Worm (Caenorhabditis elegans): ENCODE measurements around the gene pei-2.

pei-2 gene

DNA sequence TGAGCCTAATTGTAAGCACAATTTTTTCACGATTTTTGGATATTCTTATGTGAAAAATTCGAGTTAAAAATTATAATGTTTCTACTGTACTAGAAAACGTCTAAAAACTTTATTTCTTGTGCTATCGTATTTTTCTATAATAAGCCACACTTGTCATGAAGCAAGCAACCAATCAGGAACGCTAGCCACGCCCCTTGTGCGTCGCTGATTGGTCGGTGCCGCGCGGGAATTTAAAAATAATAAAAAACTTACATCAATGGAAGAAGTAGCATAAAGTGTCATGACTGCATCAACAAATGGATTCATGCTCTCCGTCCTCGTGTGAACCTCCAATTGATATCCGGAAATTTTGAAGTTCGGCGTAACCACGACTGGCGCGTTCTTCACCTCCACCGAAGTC lies 24.0 kb upstream of the pei-2 start:
- TF ChIP-seq ztf-23 (GFP tag; IDR thresholded peaks at IDR 0.05) (no peak), tab-1 (GFP tag; IDR thresholded peaks at IDR 0.05) (no peak), ref-1 (GFP tag; conservative IDR thresholded peaks at IDR 0.05) (no peak), ztf-29 (GFP tag; IDR thresholded peaks at IDR 0.05) (no peak), flt-1 (GFP tag; IDR thresholded peaks at IDR 0.05) (no peak), klf-2 (GFP tag; conservative IDR thresholded peaks at IDR 0.05) (no peak), T22C8.4 (GFP tag; IDR thresholded peaks at IDR 0.05) (no peak), med-1 (GFP tag; optimal IDR thresholded peaks at IDR 0.05; ENCODE audit: insufficient read depth) (no peak), cog-1 (tag; optimal IDR thresholded peaks at IDR 0.05) (no peak)

DNA sequence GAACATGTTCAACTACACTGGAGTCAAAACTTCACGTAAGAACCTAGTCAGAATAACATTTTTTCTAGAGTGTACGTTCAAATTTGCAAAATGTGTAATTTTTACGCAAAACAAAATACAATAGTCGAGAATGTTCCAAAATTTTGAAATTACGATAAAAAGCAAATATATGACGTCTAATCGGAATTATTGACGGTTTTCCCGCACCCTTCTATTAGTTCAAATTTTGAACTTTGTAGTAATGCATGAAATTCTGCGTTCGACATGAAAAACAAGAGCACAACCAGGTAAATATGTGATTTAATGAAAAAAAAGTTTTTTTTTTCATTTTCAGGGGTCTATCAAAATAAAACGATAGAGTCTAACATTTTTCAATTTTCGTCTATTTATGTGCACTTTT lies 14.8 kb upstream of the pei-2 start:
- TF ChIP-seq ztf-29 (GFP tag; IDR thresholded peaks at IDR 0.05) = no peak
- TF ChIP-seq tab-1 (GFP tag; IDR thresholded peaks at IDR 0.05) = no peak
- no peak for TF ChIP-seq klf-2 (GFP tag; conservative IDR thresholded peaks at IDR 0.05)
- TF ChIP-seq med-1 (GFP tag; optimal IDR thresholded peaks at IDR 0.05; ENCODE audit: insufficient read depth) = no peak
- TF ChIP-seq cog-1 (tag; optimal IDR thresholded peaks at IDR 0.05) = no peak
- TF ChIP-seq flt-1 (GFP tag; IDR thresholded peaks at IDR 0.05) = no peak
- TF ChIP-seq T22C8.4 (GFP tag; IDR thresholded peaks at IDR 0.05) = no peak

DNA sequence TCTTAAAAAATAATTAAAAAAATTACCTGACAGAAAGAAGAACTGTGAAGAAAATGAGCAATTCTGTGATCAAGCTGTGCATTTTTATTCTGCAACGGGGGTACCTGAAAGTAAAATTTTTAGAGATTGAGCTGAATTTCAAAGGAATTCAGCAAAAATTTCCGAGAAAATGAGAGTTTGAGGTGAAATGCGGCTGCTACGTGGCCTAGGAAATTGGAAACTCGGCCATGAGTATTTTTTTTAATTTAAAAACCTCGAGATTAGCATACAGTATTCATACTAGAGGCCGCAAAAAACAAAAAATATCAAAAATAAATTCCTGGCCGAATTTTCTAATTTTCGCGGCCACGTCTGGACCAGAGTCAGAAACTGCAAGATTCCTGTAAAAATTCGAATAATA lies 10.0 kb upstream of the pei-2 start, which contains the start of gene flp-34:
Gene flp-34, minus strand, starts transcription at position 101 of the 400 bp plus-strand sequence.
- TF ChIP-seq cog-1 (tag; optimal IDR thresholded peaks at IDR 0.05) (no peak), med-1 (GFP tag; optimal IDR thresholded peaks at IDR 0.05; ENCODE audit: insufficient read depth) (no peak), flt-1 (GFP tag; IDR thresholded peaks at IDR 0.05) (no peak), ref-1 (GFP tag; conservative IDR thresholded peaks at IDR 0.05) (no peak)

DNA sequence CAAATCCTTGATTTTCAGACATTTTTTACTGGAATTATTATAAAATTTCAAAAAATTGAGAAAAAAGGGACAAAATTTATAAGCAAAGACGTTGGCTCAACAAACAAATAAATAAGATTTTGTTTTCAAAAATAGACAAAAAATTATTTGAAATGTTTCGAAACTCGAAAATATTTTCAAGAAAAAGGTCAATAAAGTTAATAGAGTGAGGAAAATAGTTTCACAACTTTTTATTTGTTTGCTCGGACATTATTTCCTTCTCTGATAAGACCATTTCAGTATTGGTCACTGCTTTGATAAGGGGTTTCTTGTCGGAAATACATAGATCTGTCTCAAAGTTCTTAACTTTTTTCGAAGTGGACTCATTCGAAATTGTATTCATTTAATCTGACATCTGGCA lies 3.8 kb upstream of the pei-2 start, which contains the start of gene R09A1.3:
Gene R09A1.3, minus strand, starts transcription at position 31 of the 400 bp plus-strand sequence.
- TF ChIP-seq flt-1 (GFP tag; IDR thresholded peaks at IDR 0.05) = no peak
- TF ChIP-seq ztf-23 (GFP tag; IDR thresholded peaks at IDR 0.05) = no peak
- no peak for TF ChIP-seq T22C8.4 (GFP tag; IDR thresholded peaks at IDR 0.05)
- TF ChIP-seq med-1 (GFP tag; optimal IDR thresholded peaks at IDR 0.05; ENCODE audit: insufficient read depth) = no peak

DNA sequence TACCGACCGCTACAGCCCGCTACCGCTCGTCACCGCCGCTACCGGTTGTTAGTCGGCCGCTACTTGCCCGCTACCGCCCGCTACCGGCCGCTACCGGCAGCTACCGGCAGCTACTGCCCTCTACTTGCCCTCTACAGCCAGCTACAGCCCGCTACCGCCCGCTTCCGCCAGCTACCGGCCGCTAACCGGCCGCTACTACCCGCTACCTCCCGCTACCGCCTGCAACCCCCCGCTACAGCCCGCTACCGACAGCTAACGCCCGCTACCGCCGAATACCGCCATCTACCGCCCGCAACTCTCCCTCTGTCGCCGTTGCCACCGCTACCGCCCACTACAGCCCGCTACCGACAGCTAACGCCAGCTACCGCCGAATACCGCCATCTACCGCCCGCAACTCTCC lies 1.8 kb downstream of the pei-2 start:
- no peak for TF ChIP-seq ref-1 (GFP tag; conservative IDR thresholded peaks at IDR 0.05)
- TF ChIP-seq tab-1 (GFP tag; IDR thresholded peaks at IDR 0.05) = no peak
- TF ChIP-seq med-1 (GFP tag; optimal IDR thresholded peaks at IDR 0.05; ENCODE audit: insufficient read depth) = no peak
- no peak for TF ChIP-seq T22C8.4 (GFP tag; IDR thresholded peaks at IDR 0.05)
- no peak for TF ChIP-seq klf-2 (GFP tag; conservative IDR thresholded peaks at IDR 0.05)
- TF ChIP-seq flt-1 (GFP tag; IDR thresholded peaks at IDR 0.05) = no peak
- TF ChIP-seq ztf-23 (GFP tag; IDR thresholded peaks at IDR 0.05) = no peak

DNA sequence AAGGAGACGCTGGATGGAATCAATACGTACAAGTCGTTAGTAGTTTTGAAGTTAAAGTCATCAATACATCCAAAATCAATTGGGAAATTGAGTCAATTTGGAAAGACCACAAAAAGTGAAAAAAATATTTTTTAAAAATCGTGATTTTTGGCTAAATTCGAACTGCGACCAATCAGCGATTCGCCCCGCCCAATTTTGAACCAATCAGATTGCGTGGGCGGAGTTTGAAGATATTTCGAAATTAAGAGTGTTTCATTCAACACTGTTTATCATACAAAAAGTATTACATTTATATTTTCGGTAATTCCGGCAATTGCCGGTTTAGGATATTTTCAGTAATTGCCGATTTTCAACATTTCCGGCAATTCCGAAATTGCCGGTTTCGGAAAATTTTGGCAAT lies 6.1 kb downstream of the pei-2 start:
- TF ChIP-seq med-1 (GFP tag; optimal IDR thresholded peaks at IDR 0.05; ENCODE audit: insufficient read depth) = no peak
- no peak for TF ChIP-seq flt-1 (GFP tag; IDR thresholded peaks at IDR 0.05)
- no peak for TF ChIP-seq ref-1 (GFP tag; conservative IDR thresholded peaks at IDR 0.05)
- no peak for TF ChIP-seq tab-1 (GFP tag; IDR thresholded peaks at IDR 0.05)
- no peak for TF ChIP-seq ztf-23 (GFP tag; IDR thresholded peaks at IDR 0.05)
- TF ChIP-seq klf-2 (GFP tag; conservative IDR thresholded peaks at IDR 0.05) = no peak
- no peak for TF ChIP-seq cog-1 (tag; optimal IDR thresholded peaks at IDR 0.05)

DNA sequence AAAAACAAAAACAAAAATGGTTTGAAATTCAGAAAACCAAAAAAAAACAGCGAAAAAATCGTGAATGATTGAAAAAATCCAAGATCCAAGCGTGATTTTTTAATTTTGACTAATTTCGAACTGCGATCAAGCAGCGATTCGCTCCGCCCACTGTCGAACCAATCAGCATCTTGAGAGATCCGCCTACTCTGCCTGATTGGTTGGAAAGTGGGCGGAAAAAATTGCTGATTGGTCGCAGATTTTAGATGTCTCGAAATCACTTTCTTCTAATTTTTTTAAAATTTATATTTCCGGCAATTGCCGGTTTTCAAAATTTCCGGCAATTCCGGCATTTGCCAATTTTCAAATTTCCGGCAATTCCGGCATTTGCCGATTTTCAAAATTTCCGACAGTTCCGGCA lies 8.1 kb downstream of the pei-2 start:
- TF ChIP-seq cog-1 (tag; optimal IDR thresholded peaks at IDR 0.05) (no peak), ref-1 (GFP tag; conservative IDR thresholded peaks at IDR 0.05) (no peak), ztf-23 (GFP tag; IDR thresholded peaks at IDR 0.05) (no peak), flt-1 (GFP tag; IDR thresholded peaks at IDR 0.05) (no peak), tab-1 (GFP tag; IDR thresholded peaks at IDR 0.05) (no peak), klf-2 (GFP tag; conservative IDR thresholded peaks at IDR 0.05) (no peak), T22C8.4 (GFP tag; IDR thresholded peaks at IDR 0.05) (no peak), med-1 (GFP tag; optimal IDR thresholded peaks at IDR 0.05; ENCODE audit: insufficient read depth) (no peak), ztf-29 (GFP tag; IDR thresholded peaks at IDR 0.05) (no peak)

DNA sequence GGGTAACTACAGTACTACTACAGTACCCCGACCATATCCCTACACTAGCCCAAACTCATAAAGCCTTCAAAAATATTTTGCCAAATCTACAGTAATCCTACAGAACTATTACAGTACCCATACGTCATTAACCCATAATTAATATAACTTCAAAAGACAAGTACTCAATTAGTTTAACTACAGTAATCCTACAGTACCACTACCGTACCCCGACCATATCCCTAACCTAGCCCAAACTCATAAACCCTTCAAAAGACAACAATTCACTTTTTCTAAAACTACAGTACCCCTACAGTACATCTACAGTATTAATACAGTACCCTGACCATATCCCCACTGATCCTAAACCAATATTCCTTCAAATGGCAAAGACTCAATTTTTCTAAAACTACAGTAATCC lies 9.6 kb downstream of the pei-2 start:
- TF ChIP-seq ref-1 (GFP tag; conservative IDR thresholded peaks at IDR 0.05) (no peak), med-1 (GFP tag; optimal IDR thresholded peaks at IDR 0.05; ENCODE audit: insufficient read depth) (no peak), ztf-23 (GFP tag; IDR thresholded peaks at IDR 0.05) (no peak), klf-2 (GFP tag; conservative IDR thresholded peaks at IDR 0.05) (no peak), cog-1 (tag; optimal IDR thresholded peaks at IDR 0.05) (no peak)

DNA sequence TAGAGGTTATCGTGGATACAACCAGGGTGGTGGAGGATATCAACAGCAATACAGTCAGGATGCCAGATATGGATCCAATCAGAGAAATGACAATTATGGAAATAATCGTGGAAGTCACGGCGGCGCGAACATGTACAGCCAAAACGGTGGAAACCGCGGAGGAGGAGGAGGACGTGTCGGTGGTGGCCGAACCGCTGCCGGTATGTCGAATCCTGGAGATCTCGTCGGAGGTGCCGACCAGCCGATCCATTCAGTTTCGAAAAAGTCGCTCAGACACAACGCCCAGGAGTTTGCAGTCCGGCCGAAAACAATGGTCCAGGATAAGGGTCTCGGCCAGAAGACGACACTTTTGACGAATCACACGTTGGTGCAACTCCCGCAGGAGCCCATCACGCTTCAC lies 14.2 kb downstream of the pei-2 start:
- TF ChIP-seq tab-1 (GFP tag; IDR thresholded peaks at IDR 0.05) (no peak), ztf-29 (GFP tag; IDR thresholded peaks at IDR 0.05) (no peak), T22C8.4 (GFP tag; IDR thresholded peaks at IDR 0.05) (no peak), klf-2 (GFP tag; conservative IDR thresholded peaks at IDR 0.05) (no peak), med-1 (GFP tag; optimal IDR thresholded peaks at IDR 0.05; ENCODE audit: insufficient read depth) (no peak), flt-1 (GFP tag; IDR thresholded peaks at IDR 0.05) (no peak), ref-1 (GFP tag; conservative IDR thresholded peaks at IDR 0.05) (no peak), cog-1 (tag; optimal IDR thresholded peaks at IDR 0.05) (no peak), ztf-23 (GFP tag; IDR thresholded peaks at IDR 0.05) (no peak)

DNA sequence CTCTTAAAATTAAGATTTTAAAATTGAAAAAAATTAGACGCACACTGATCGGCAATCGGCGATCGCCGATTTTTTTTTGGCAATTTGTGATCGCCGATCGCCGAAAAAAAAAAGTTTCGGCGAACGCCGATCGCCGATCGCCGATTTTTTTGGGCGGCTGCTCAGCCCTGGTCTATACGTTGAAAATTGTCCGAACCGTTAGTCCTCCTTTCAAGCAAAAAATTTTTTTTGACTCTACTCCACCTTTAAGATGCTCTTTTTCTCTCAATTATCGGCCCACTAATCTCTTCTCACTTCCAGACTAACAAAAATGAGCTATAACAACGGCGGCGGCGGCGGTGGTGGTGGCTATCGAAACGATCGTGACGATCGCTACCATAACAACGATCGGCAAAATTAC lies 14.8 kb downstream of the pei-2 start, which contains the start of gene ergo-1:
Gene ergo-1, plus strand, starts transcription at position 301 of the 400 bp plus-strand sequence.
- no peak for TF ChIP-seq ref-1 (GFP tag; conservative IDR thresholded peaks at IDR 0.05)
- no peak for TF ChIP-seq med-1 (GFP tag; optimal IDR thresholded peaks at IDR 0.05; ENCODE audit: insufficient read depth)
- TF ChIP-seq ztf-29 (GFP tag; IDR thresholded peaks at IDR 0.05) = no peak
- TF ChIP-seq T22C8.4 (GFP tag; IDR thresholded peaks at IDR 0.05) = no peak
- TF ChIP-seq flt-1 (GFP tag; IDR thresholded peaks at IDR 0.05) = no peak
- TF ChIP-seq cog-1 (tag; optimal IDR thresholded peaks at IDR 0.05) = no peak

DNA sequence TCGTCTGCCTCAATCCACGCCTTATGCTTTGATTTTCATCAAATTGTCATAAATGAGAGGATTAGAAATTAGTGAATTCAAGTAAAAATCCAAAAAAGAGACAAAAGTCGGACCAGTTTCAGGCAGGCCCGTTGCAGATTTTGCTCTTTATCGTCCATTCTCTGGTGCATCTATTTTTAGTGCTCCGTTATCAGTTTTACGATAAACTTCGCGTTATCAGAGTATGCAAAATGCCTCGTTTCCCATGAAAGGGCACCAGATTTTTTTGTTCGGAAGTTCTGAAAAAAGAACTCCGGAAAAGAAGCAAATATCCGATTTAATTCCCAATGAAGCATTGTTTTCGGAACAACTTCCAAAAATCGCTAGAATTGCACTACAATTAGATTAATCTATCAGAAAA lies 17.4 kb downstream of the pei-2 start:
- TF ChIP-seq ztf-29 (GFP tag; IDR thresholded peaks at IDR 0.05) (no peak), ref-1 (GFP tag; conservative IDR thresholded peaks at IDR 0.05) (no peak), cog-1 (tag; optimal IDR thresholded peaks at IDR 0.05) (no peak), flt-1 (GFP tag; IDR thresholded peaks at IDR 0.05) (no peak), tab-1 (GFP tag; IDR thresholded peaks at IDR 0.05) (no peak), T22C8.4 (GFP tag; IDR thresholded peaks at IDR 0.05) (no peak), med-1 (GFP tag; optimal IDR thresholded peaks at IDR 0.05; ENCODE audit: insufficient read depth) (no peak), ztf-23 (GFP tag; IDR thresholded peaks at IDR 0.05) (no peak), klf-2 (GFP tag; conservative IDR thresholded peaks at IDR 0.05) (no peak)

Data from whole organism, midembryonic.